Fruit fly (Drosophila melanogaster) whole organism, embryonic: ENCODE measurements around the gene CG31805.

Experiments used
- CG10959 ChIP-seq: fragments of 200-800 bp; sonication (Bioruptor generic); IDR thresholded peaks from 2 replicates; pipeline ENCODE4 v1.3.6; 2022; ENCODE audit warnings: missing biosample characterization, missing genetic modification characterization
- CG11696 ChIP-seq: fragments of 200-800 bp; sonication (Bioruptor generic); IDR thresholded peaks from 2 replicates; pipeline ENCODE4 v1.3.6; 2022; ENCODE audit warnings: missing biosample characterization, missing genetic modification characterization
- CG12659 ChIP-seq: fragments of 200-800 bp; sonication (Bioruptor generic); optimal IDR thresholded peaks from 3 replicates; lab custom pipeline; 2017; ENCODE audit warnings: mild to moderate bottlenecking, missing biosample characterization, missing genetic modification reagents, missing genetic modification characterization
- CG14965 ChIP-seq: fragments of 200-800 bp; sonication (Bioruptor generic); optimal IDR thresholded peaks from 2 replicates; lab custom pipeline; 2016; ENCODE audit warnings: missing biosample characterization, missing genetic modification characterization, borderline replicate concordance
- CG1529 ChIP-seq: fragments of 200-800 bp; sonication (Bioruptor generic); optimal IDR thresholded peaks from 3 replicates; lab custom pipeline; 2018; ENCODE audit warnings: missing biosample characterization, missing genetic modification characterization
- CG18764 ChIP-seq: fragments of 200-800 bp; sonication (Bioruptor generic); optimal IDR thresholded peaks from 3 replicates; lab custom pipeline; 2016; ENCODE audit warnings: missing biosample characterization, missing genetic modification characterization
- CG2712 ChIP-seq: fragments of 200-800 bp; optimal IDR thresholded peaks from 3 replicates; lab custom pipeline; 2019; ENCODE audit warnings: missing biosample characterization, mild to moderate bottlenecking, missing genetic modification characterization, moderate library complexity
- CG32767 ChIP-seq: fragments of 200-800 bp; sonication (Bioruptor generic); IDR thresholded peaks from 2 replicates; pipeline ENCODE4 v1.3.6; 2022; ENCODE audit warnings: missing biosample characterization, missing genetic modification characterization
- CG6813 ChIP-seq: fragments of 200-800 bp; sonication (Bioruptor generic); optimal IDR thresholded peaks from 2 replicates; lab custom pipeline; 2017; ENCODE audit warnings: missing biosample characterization, missing genetic modification characterization, mild to moderate bottlenecking, moderate library complexity, missing genetic modification reagents
- CG7271 ChIP-seq: fragments of 200-800 bp; sonication (Bioruptor generic); optimal IDR thresholded peaks from 2 replicates; lab custom pipeline; 2018; ENCODE audit warnings: missing biosample characterization, mild to moderate bottlenecking, missing genetic modification characterization, moderate library complexity
- CG7556 ChIP-seq: fragments of 200-800 bp; sonication (Bioruptor generic); optimal IDR thresholded peaks from 2 replicates; lab custom pipeline; 2017; ENCODE audit warnings: missing biosample characterization, mild to moderate bottlenecking, missing genetic modification characterization
- CG7839 ChIP-seq: fragments of 200-800 bp; sonication (Bioruptor generic); optimal IDR thresholded peaks from 3 replicates; lab custom pipeline; 2018; ENCODE audit warnings: missing biosample characterization, mild to moderate bottlenecking, missing genetic modification characterization, moderate library complexity
- CrebB ChIP-seq: fragments of 200-800 bp; sonication (Bioruptor generic); optimal IDR thresholded peaks from 3 replicates; lab custom pipeline; 2018; ENCODE audit warnings: missing biosample characterization, mild to moderate bottlenecking, missing genetic modification characterization
- Dip3 ChIP-seq: fragments of 200-800 bp; sonication (Bioruptor generic); optimal IDR thresholded peaks from 3 replicates; lab custom pipeline; 2016; ENCODE audit warnings: missing biosample characterization, missing genetic modification characterization
- Dref ChIP-seq: fragments of 200-800 bp; sonication (Bioruptor generic); IDR thresholded peaks from 2 replicates; pipeline ENCODE4 v1.3.6; 2022; ENCODE audit warnings: missing biosample characterization, missing genetic modification characterization
- H2.0 ChIP-seq: fragments of 200-800 bp; sonication (Bioruptor generic); IDR thresholded peaks from 2 replicates; pipeline ENCODE4 v1.3.6; 2022; ENCODE audit warnings: missing biosample characterization, missing genetic modification characterization
- HLH54F ChIP-seq: fragments of 200-800 bp; sonication (Bioruptor generic); optimal IDR thresholded peaks from 3 replicates; lab custom pipeline; 2016; ENCODE audit warnings: missing biosample characterization, missing genetic modification characterization
- HLHmδ ChIP-seq: fragments of 200-800 bp; sonication (Bioruptor generic); optimal IDR thresholded peaks from 2 replicates; lab custom pipeline; 2018; ENCODE audit warnings: missing biosample characterization, mild to moderate bottlenecking, missing genetic modification characterization, moderate library complexity
- Mrtf ChIP-seq: fragments of 200-800 bp; sonication (Bioruptor generic); IDR thresholded peaks from 3 replicates; pipeline ENCODE4 v1.3.6; 2022; ENCODE audit warnings: missing biosample characterization, missing genetic modification characterization
- Myb ChIP-seq: fragments of 200-800 bp; sonication (Bioruptor generic); optimal IDR thresholded peaks from 2 replicates; lab custom pipeline; 2016; ENCODE audit warnings: missing biosample characterization, missing genetic modification characterization
- Nf-YC ChIP-seq: fragments of 200-800 bp; optimal IDR thresholded peaks from 3 replicates; lab custom pipeline; 2019; ENCODE audit warnings: missing biosample characterization, mild to moderate bottlenecking, missing genetic modification characterization, moderate library complexity
- Oaz ChIP-seq: fragments of 200-800 bp; sonication (Bioruptor generic); IDR thresholded peaks from 2 replicates; pipeline ENCODE4 v1.3.6; 2022; ENCODE audit warnings: missing biosample characterization, missing genetic modification characterization
- Ravus ChIP-seq: fragments of 200-800 bp; sonication (Bioruptor generic); IDR thresholded peaks from 2 replicates; pipeline ENCODE4 v1.3.6; 2022; ENCODE audit warnings: missing biosample characterization, missing genetic modification characterization
- Rfx ChIP-seq: fragments of 200-800 bp; sonication (Bioruptor generic); IDR thresholded peaks from 2 replicates; pipeline ENCODE4 v1.3.6; 2022; ENCODE audit warnings: missing biosample characterization, missing genetic modification characterization
- Sox100B ChIP-seq: fragments of 200-800 bp; sonication (Bioruptor generic); optimal IDR thresholded peaks from 3 replicates; lab custom pipeline; 2018; ENCODE audit warnings: missing biosample characterization, mild to moderate bottlenecking, missing genetic modification characterization
- Sry-β ChIP-seq: fragments of 200-800 bp; sonication (Bioruptor generic); optimal IDR thresholded peaks from 2 replicates; lab custom pipeline; 2018; ENCODE audit warnings: missing biosample characterization, mild to moderate bottlenecking, missing genetic modification characterization, moderate library complexity
- Taf1 ChIP-seq: fragments of 200-800 bp; sonication (Bioruptor generic); IDR thresholded peaks from 2 replicates; pipeline ENCODE4 v1.3.6; 2022; ENCODE audit warnings: missing biosample characterization, missing genetic modification characterization
- Tbp ChIP-seq: fragments of >200 bp; optimal IDR thresholded peaks from 2 replicates; lab custom pipeline; 2018; ENCODE audit warnings: missing biosample characterization, missing genetic modification characterization
- Xbp1 ChIP-seq: fragments of 200-800 bp; sonication (Bioruptor generic); optimal IDR thresholded peaks from 3 replicates; lab custom pipeline; 2016; ENCODE audit warnings: missing biosample characterization, mild to moderate bottlenecking, missing genetic modification characterization
- ab ChIP-seq: fragments of 200-800 bp; sonication (Bioruptor generic); optimal IDR thresholded peaks from 2 replicates; lab custom pipeline; 2016; ENCODE audit warnings: missing biosample characterization, missing genetic modification characterization
- aop ChIP-seq: fragments of 200-800 bp; sonication (Bioruptor generic); IDR thresholded peaks from 2 replicates; pipeline ENCODE4 v1.3.6; 2022; ENCODE audit warnings: missing biosample characterization, missing genetic modification characterization
- ase ChIP-seq: fragments of 200-800 bp; sonication (Bioruptor generic); IDR thresholded peaks from 3 replicates; pipeline ENCODE4 v1.3.6; 2022; ENCODE audit warnings: missing biosample characterization, missing genetic modification characterization
- btn ChIP-seq: fragments of 200-800 bp; sonication (Bioruptor generic); optimal IDR thresholded peaks from 2 replicates; lab custom pipeline; 2016; ENCODE audit warnings: missing biosample characterization, missing genetic modification characterization
- cg ChIP-seq: fragments of 200-800 bp; sonication (Bioruptor generic); optimal IDR thresholded peaks from 3 replicates; lab custom pipeline; 2019; ENCODE audit warnings: missing biosample characterization, mild to moderate bottlenecking, missing genetic modification characterization, moderate library complexity
- h ChIP-seq: fragments of >200 bp; optimal IDR thresholded peaks from 2 replicates; lab custom pipeline; 2017
- her ChIP-seq: fragments of 200-800 bp; sonication (Bioruptor generic); optimal IDR thresholded peaks from 2 replicates; lab custom pipeline; 2016; ENCODE audit warnings: missing biosample characterization, missing genetic modification characterization
- jigr1 ChIP-seq: fragments of 200-800 bp; sonication (Bioruptor generic); IDR thresholded peaks from 3 replicates; pipeline ENCODE4 v1.3.6; 2022; ENCODE audit warnings: missing biosample characterization, missing genetic modification characterization
- lmd ChIP-seq: fragments of 200-800 bp; sonication (Bioruptor generic); IDR thresholded peaks from 2 replicates; pipeline ENCODE4 v1.3.6; 2022; ENCODE audit warnings: missing biosample characterization, missing genetic modification characterization
- lov ChIP-seq, 2 experiments: fragments of 200-800 bp in 1 of 2; fragments of >200 bp in 1 of 2; sonication (Bioruptor generic) in 1 of 2; IDR thresholded peaks in 1 of 2; optimal IDR thresholded peaks in 1 of 2; 2 replicates in 1 of 2; 3 replicates in 1 of 2; pipeline versions ENCODE4 v1.3.6 to Lab custom; 2017 to 2022; ENCODE audit warnings: missing biosample characterization in 1 of 2, missing genetic modification characterization in 1 of 2
- mld ChIP-seq: fragments of 200-800 bp; sonication (Bioruptor generic); IDR thresholded peaks from 3 replicates; pipeline ENCODE4 v1.3.6; 2022; ENCODE audit warnings: missing biosample characterization, missing genetic modification characterization; ENCODE audit not compliant: partially characterized antibody
- nerfin-1 ChIP-seq: fragments of 200-800 bp; sonication (Bioruptor generic); optimal IDR thresholded peaks from 3 replicates; lab custom pipeline; 2019; ENCODE audit warnings: missing biosample characterization, mild to moderate bottlenecking, missing genetic modification characterization, moderate library complexity
- pb ChIP-seq: fragments of 200-800 bp; sonication (Bioruptor generic); optimal IDR thresholded peaks from 3 replicates; lab custom pipeline; 2016; ENCODE audit warnings: missing biosample characterization, missing genetic modification characterization
- rib ChIP-seq: fragments of 200-800 bp; sonication (Bioruptor generic); IDR thresholded peaks from 2 replicates; pipeline ENCODE4 v1.3.6; 2022; ENCODE audit warnings: missing biosample characterization, missing genetic modification characterization
- scrt ChIP-seq: fragments of 200-800 bp; sonication (Bioruptor generic); optimal IDR thresholded peaks from 2 replicates; lab custom pipeline; 2018; ENCODE audit warnings: missing biosample characterization, mild to moderate bottlenecking, missing genetic modification characterization, moderate library complexity
- sima ChIP-seq: fragments of 200-800 bp; sonication (Bioruptor generic); optimal IDR thresholded peaks from 2 replicates; lab custom pipeline; 2016; ENCODE audit warnings: missing biosample characterization, missing genetic modification characterization
- sob ChIP-seq: fragments of 200-800 bp; sonication (Bioruptor generic); IDR thresholded peaks from 2 replicates; pipeline ENCODE4 v1.3.6; 2022; ENCODE audit warnings: missing biosample characterization, missing genetic modification characterization
- sr ChIP-seq: fragments of 200-800 bp; sonication (Bioruptor generic); IDR thresholded peaks from 3 replicates; pipeline ENCODE4 v1.3.6; 2022; ENCODE audit warnings: missing biosample characterization, missing genetic modification characterization
- ssp ChIP-seq: fragments of 200-800 bp; sonication (Bioruptor generic); IDR thresholded peaks from 2 replicates; pipeline ENCODE4 v1.3.6; 2022; ENCODE audit warnings: missing biosample characterization, missing genetic modification characterization
- sug ChIP-seq: fragments of 200-800 bp; optimal IDR thresholded peaks from 2 replicates; lab custom pipeline; 2019; ENCODE audit warnings: missing biosample characterization, mild to moderate bottlenecking, missing genetic modification characterization, moderate library complexity
- tll ChIP-seq, 2 experiments: fragments of 200-800 bp in 1 of 2; fragments of >200 bp in 1 of 2; sonication (Bioruptor generic) in 1 of 2; optimal IDR thresholded peaks; 2 replicates each; lab custom pipeline; 2017 to 2019; ENCODE audit warnings: missing biosample characterization in 2 of 2, missing genetic modification characterization in 2 of 2, mild to moderate bottlenecking in 1 of 2, moderate library complexity in 1 of 2
- ttk ChIP-seq: fragments of 200-800 bp; sonication (Bioruptor generic); IDR thresholded peaks from 2 replicates; pipeline ENCODE4 v2.1.2; 2022; ENCODE audit warnings: missing biosample characterization, missing genetic modification characterization
- vvl ChIP-seq: fragments of 200-800 bp; sonication (Bioruptor generic); IDR thresholded peaks from 2 replicates; pipeline ENCODE4 v1.3.6; 2022; ENCODE audit warnings: missing biosample characterization, missing genetic modification characterization

The CG31805 gene

DNA sequence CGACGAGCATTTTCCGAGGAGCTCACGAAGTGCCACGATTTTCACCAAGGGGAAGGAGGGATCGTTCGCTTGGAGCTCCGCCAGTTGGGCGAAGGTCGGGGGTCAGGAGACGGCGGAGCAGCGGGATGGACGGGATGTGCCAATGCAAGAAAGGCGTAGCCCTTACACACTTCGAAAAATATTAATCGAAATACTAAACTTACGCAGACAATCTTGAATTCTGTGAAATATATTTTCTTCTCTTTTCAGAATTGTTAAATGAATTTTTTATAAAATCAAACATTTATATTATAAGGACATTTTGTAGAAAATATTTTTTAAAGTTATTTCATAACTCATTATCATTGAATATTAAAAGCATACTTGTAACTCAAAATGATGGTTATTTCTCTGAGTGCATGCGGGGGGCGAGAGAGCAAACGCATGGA is 31.4 kb downstream of the CG31805 start (continued):
- TF ChIP-seq H2.0: peak; percentile 26; the same call in 1 of the 2 replicates
- no peak for TF ChIP-seq sob (GFP tag; lab: Robert Waterston, UW)
- 0 out of 3 replicates have a peak, but pooled peaks have one; percentile 40 for TF ChIP-seq jigr1 (GFP tag; lab: Robert Waterston, UW)
- TF ChIP-seq Xbp1 (GFP tag; lab: Kevin White, UChicago): peak; percentile 43
- no peak for TF ChIP-seq rib
- TF ChIP-seq CG32767: 0 out of 2 replicates have a peak, but pooled peaks have one; percentile 27
- TF ChIP-seq btn (GFP tag; lab: Kevin White, UChicago): no peak
- no peak for TF ChIP-seq ase (GFP tag; lab: Robert Waterston, UW)
- TF ChIP-seq CG11696: no peak
- TF ChIP-seq pb (GFP tag; lab: Kevin White, UChicago): no peak
- TF ChIP-seq Oaz: no peak
- TF ChIP-seq scrt (GFP tag; lab: Kevin White, UChicago): no peak
- no peak; the same call in 1 of the 2 replicates for TF ChIP-seq Rfx (GFP tag; lab: Robert Waterston, UW)
- TF ChIP-seq CG7839 (tag; lab: Kevin White, UChicago): peak; percentile 76
- TF ChIP-seq sug (tag; lab: Kevin White, UChicago): no peak
- TF ChIP-seq Myb (GFP tag; lab: Kevin White, UChicago): no peak
- no peak for TF ChIP-seq Dip3
- TF ChIP-seq HLHmδ (GFP tag; lab: Kevin White, UChicago): no peak
- TF ChIP-seq Taf1: 0 out of 2 replicates have a peak, but pooled peaks have one; percentile 6
- no peak for TF ChIP-seq sr (GFP tag; lab: Robert Waterston, UW)
- no peak for TF ChIP-seq lov (optimal IDR thresholded peaks at IDR 0.05; lab: Kevin White, UChicago)
- TF ChIP-seq lov (GFP tag; IDR thresholded peaks at IDR 0.05; lab: Robert Waterston, UW): no peak
- no peak for TF ChIP-seq CG7271 (tag; lab: Kevin White, UChicago)
- TF ChIP-seq CrebB (tag; lab: Kevin White, UChicago): no peak
- TF ChIP-seq Sox100B: peak; percentile 71
- TF ChIP-seq CG14965 (GFP tag; lab: Kevin White, UChicago): no peak
- TF ChIP-seq Nf-YC (tag; lab: Kevin White, UChicago): peak; percentile 60
- TF ChIP-seq CG10959 (GFP tag; lab: Robert Waterston, UW): no peak
- TF ChIP-seq h (lab: Kevin White, UChicago): no peak
- no peak for TF ChIP-seq sima (GFP tag; lab: Kevin White, UChicago)
- no peak for TF ChIP-seq CG18764 (GFP tag; lab: Kevin White, UChicago)
- no peak for TF ChIP-seq Sry-β (GFP tag; lab: Kevin White, UChicago)
- TF ChIP-seq ab: no peak
- TF ChIP-seq aop (GFP tag; lab: Robert Waterston, UW): no peak
- TF ChIP-seq vvl (GFP tag; lab: Robert Waterston, UW): no peak
- TF ChIP-seq ssp (GFP tag; lab: Robert Waterston, UW): no peak
- TF ChIP-seq CG2712 (tag; lab: Kevin White, UChicago): peak; percentile 72
- no peak for TF ChIP-seq Mrtf
- no peak for TF ChIP-seq CG1529 (GFP tag; lab: Kevin White, UChicago)
- TF ChIP-seq CG7556 (GFP tag; lab: Kevin White, UChicago): peak; percentile 74
- TF ChIP-seq CG12659 (GFP tag; lab: Kevin White, UChicago): peak; percentile 57
- TF ChIP-seq Ravus: no peak
- no peak for TF ChIP-seq nerfin-1 (tag; lab: Kevin White, UChicago)
- no peak for TF ChIP-seq mld (GFP tag; lab: Robert Waterston, UW)
- no peak for TF ChIP-seq tll (GFP tag; optimal IDR thresholded peaks at IDR 0.05; lab: Kevin White, UChicago)
- TF ChIP-seq Dref (GFP tag; lab: Robert Waterston, UW): no peak
- TF ChIP-seq cg (GFP tag; lab: Kevin White, UChicago): no peak
- TF ChIP-seq ttk: peak; percentile 71
- TF ChIP-seq Tbp (GFP tag; lab: Kevin White, UChicago): no peak
- TF ChIP-seq her (GFP tag; lab: Kevin White, UChicago): no peak
- no peak for TF ChIP-seq HLH54F (GFP tag; lab: Kevin White, UChicago)
- TF ChIP-seq lmd (GFP tag; lab: Robert Waterston, UW): peak; percentile 73
- no peak for TF ChIP-seq CG6813 (GFP tag; lab: Kevin White, UChicago)
